Worm (Caenorhabditis elegans): Measurements from ENCODE around the gene srh-166.
A peak's percentile ranks its signal among the peaks of the same experiment; 100 is the strongest.

The srh-166 gene

DNA sequence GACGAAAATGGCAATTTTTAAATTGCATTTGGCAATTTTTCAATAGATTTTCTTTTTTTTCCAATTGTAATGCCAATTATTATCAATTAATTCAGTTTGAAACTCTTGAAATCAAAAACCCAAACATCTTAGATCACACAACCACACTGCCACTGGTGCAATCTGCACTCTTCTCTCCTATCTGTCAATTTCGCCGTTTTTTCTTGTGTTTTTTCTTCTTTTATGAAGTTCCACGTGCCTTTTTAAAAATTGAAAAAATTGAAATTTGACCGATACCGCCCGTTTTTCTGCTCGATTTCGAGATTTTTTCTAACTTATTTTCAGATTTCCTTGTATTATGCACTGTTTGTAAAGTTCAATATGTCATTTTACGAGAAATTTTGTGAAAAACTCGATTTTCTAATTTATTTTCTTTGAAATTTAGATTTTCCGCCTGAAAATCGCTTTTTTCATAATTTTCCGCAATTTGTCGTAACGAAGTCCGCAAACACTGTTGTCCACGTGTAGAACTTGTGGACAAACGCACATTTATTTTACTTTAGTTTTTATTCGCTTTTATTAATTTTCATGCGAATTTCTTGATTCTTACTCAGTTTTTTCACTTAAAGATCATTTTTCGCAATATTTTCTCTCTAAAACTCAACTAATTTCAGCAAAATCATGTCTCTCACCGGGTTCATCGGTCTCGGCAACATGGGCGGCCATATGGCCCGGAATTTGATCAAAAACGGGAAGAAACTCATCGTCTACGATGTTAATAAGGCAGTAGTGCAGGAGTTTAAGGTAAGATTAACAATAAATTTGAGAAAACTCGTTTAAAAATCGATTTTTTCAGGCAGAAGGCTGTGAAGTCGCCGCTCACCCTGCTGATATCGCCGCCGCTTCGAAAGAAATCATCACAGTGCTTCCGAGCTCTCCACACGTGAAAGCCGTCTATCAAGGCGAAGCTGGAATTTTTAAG lies 32.1 kb downstream of the srh-166 start, which contains the start of gene B0250.5 (continued):
- peak; percentile 80 for TF ChIP-seq nhr-47 (tag; optimal IDR thresholded peaks at IDR 0.05)
- TF ChIP-seq elt-3 (tag; optimal IDR thresholded peaks at IDR 0.05): peak in 1 of 6 experiments; percentile 18
- TF ChIP-seq lsy-2 (tag; optimal IDR thresholded peaks at IDR 0.05): peak; percentile 60 to 70
- TF ChIP-seq ceh-82 (tag; optimal IDR thresholded peaks at IDR 0.05): peak in 2 of 3 experiments; percentile 1 to 28
- TF ChIP-seq lin-14 (GFP tag; optimal IDR thresholded peaks at IDR 0.05): no peak
- TF ChIP-seq fkh-4 (tag; optimal IDR thresholded peaks at IDR 0.05; ENCODE audit: borderline replicate concordance): no peak
- no peak for TF ChIP-seq fos-1 (tag; optimal IDR thresholded peaks at IDR 0.05)
- TF ChIP-seq snpc-4 (tag; optimal IDR thresholded peaks at IDR 0.05): peak; percentile 40
- TF ChIP-seq mdl-1 (tag; optimal IDR thresholded peaks at IDR 0.05): no peak
- peak; percentile 56 for TF ChIP-seq nhr-20 (tag; optimal IDR thresholded peaks at IDR 0.05)
- TF ChIP-seq xbp-1 (tag; optimal IDR thresholded peaks at IDR 0.05): peak; percentile 82
- peak; percentile 72 for TF ChIP-seq isw-1 (GFP tag; IDR thresholded peaks at IDR 0.05)
- TF ChIP-seq mep-1 (tag; optimal IDR thresholded peaks at IDR 0.05): peak; percentile 69
- TF ChIP-seq irx-1 (tag; optimal IDR thresholded peaks at IDR 0.05): peak; percentile 62
- TF ChIP-seq F16B12.6 (tag; optimal IDR thresholded peaks at IDR 0.05): peak; percentile 90
- peak; percentile 46 to 73 for TF ChIP-seq efl-1 (optimal IDR thresholded peaks at IDR 0.05)
- peak; percentile 72 to 94 for TF ChIP-seq efl-1 (GFP tag; optimal IDR thresholded peaks at IDR 0.05 in 1 of 2)
- TF ChIP-seq lin-39 (tag; optimal IDR thresholded peaks at IDR 0.05): peak; percentile 31
- no peak for TF ChIP-seq grh-1 (GFP tag; IDR thresholded peaks at IDR 0.05)
- TF ChIP-seq lin-35 (GFP tag; optimal IDR thresholded peaks at IDR 0.05): peak; percentile 28 to 80

DNA sequence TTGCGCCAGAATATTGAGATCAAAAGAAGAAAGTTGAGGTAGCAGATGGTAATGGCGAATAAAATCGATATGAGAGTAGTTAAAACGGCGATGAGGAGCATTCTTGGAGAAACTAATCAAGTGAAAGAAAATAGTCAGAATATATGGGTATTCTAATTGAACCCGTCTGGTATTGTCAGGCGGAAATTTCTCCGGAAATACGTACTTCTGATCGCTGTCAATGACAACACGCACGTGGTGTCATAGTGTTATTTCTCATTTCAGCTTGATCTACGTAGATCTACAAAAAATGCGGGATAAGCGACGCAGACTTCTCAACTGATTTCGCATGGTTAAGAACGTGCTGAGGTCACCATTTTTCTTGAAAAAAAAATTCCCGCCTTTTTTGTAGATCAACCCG lies 33.3 kb downstream of the srh-166 start, which contains the start of gene srbc-79:
Gene srbc-79 (minus strand): TSS at position 101 of the 400 bp plus-strand sequence.
- TF ChIP-seq efl-3 (GFP tag; optimal IDR thresholded peaks at IDR 0.05) (no peak), lir-3 (tag; optimal IDR thresholded peaks at IDR 0.05; ENCODE audit: poor library complexity) (no peak), nhr-77 (tag; optimal IDR thresholded peaks at IDR 0.05) (no peak), efl-1 (optimal IDR thresholded peaks at IDR 0.05) (no peak), efl-1 (GFP tag; optimal IDR thresholded peaks at IDR 0.05 in 1 of 2) (no peak), nhr-85 (tag) (peak; percentile 19)

DNA sequence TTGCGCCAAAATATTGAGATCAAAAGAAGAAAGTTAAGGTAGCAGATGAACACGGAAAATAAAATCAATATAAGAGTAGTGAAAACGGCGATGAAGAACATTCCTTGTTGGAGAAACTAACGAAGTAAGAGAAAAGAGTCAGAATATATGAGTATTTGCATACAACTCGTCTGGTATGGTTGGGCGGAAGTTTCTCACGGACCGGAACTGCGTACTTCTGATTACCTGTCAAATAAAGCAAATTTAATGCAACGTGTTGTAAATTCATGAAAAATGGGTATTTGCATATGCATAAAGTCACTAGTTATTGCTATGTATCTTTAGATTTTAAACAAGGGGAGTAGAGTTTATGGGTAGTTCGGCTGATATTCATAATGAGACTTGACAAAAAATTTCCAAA lies 36.6 kb downstream of the srh-166 start, which contains the start of gene srbc-78:
Gene srbc-78 (minus strand): TSS at position 101 of the 400 bp plus-strand sequence.
- TF ChIP-seq pag-3 (tag; optimal IDR thresholded peaks at IDR 0.05; ENCODE audit: borderline replicate concordance, insufficient read depth) (no peak), sptf-1 (tag; optimal IDR thresholded peaks at IDR 0.05) (no peak), skn-1 (tag; optimal IDR thresholded peaks at IDR 0.05) (no peak), fkh-8 (tag; optimal IDR thresholded peaks at IDR 0.05) (no peak), vab-15 (tag; optimal IDR thresholded peaks at IDR 0.05) (no peak), tbx-2 (tag; optimal IDR thresholded peaks at IDR 0.05) (no peak), nhr-12 (tag; optimal IDR thresholded peaks at IDR 0.05) (no peak), unc-98 (GFP tag; IDR thresholded peaks at IDR 0.05) (no peak), ceh-8 (GFP tag; optimal IDR thresholded peaks at IDR 0.05) (no peak), grh-1 (GFP tag; IDR thresholded peaks at IDR 0.05) (no peak), lin-14 (GFP tag; optimal IDR thresholded peaks at IDR 0.05) (no peak), unc-86 (tag; optimal IDR thresholded peaks at IDR 0.05) (no peak), unc-62 (GFP tag; optimal IDR thresholded peaks at IDR 0.05) (no peak), lsy-2 (tag; optimal IDR thresholded peaks at IDR 0.05) (no peak), Y116A8C.19 (tag; optimal IDR thresholded peaks at IDR 0.05; ENCODE audit: borderline replicate concordance) (no peak), nhr-85 (tag) (no peak), mep-1 (tag; optimal IDR thresholded peaks at IDR 0.05) (no peak), lir-3 (tag; optimal IDR thresholded peaks at IDR 0.05; ENCODE audit: poor library complexity) (no peak), mab-9 (GFP tag; IDR thresholded peaks at IDR 0.05) (no peak), nhr-84 (tag; optimal IDR thresholded peaks at IDR 0.05) (no peak)
